Worm (Caenorhabditis elegans): ENCODE results near the gene heh-1.

- TF ChIP-seq nhr-67 (tag; optimal IDR thresholded peaks at IDR 0.05) (no peak), fkh-10 (GFP tag; optimal IDR thresholded peaks at IDR 0.05) (no peak), nhr-237 (tag; optimal IDR thresholded peaks at IDR 0.05) (no peak), aly-2 (tag; optimal IDR thresholded peaks at IDR 0.05) (no peak), nhr-76 (tag; optimal IDR thresholded peaks at IDR 0.05) (no peak)
Measured at ce11 chrIII:3174985-3175384, 24.3 kb downstream of the heh-1 start, which contains the start of gene R148.3.
